Worm (Caenorhabditis elegans): Measurements from ENCODE around the gene K07F5.16.
"Not testable (repeated sequence)": the region's sequence is repeated elsewhere in the genome, so short reads cannot be mapped to it uniquely, and the experiment has no call there.

K07F5.16 gene

ce11 chrIV:9837349-9837748 lies 26.6 kb upstream of the K07F5.16 start, which contains the start of gene msp-10:
Gene msp-10 (plus strand): TSS chrIV:9837649.
- TF ChIP-seq K09A11.1 (tag; optimal IDR thresholded peaks at IDR 0.05; ENCODE audit: insufficient read depth); sox-4 (tag; optimal IDR thresholded peaks at IDR 0.05); C38D4.7 (GFP tag; optimal IDR thresholded peaks at IDR 0.05): not testable (repeated sequence)

ce11 chrIV:9840984-9841590 lies 22.8 kb upstream of the K07F5.16 start, which contains the start of the genes kin-24 and msp-56:
Gene kin-24 (minus strand): TSS chrIV:9841084.
Gene msp-56 (plus strand): TSS chrIV:9841540.
- no peak for TF ChIP-seq hlh-8 (tag; optimal IDR thresholded peaks at IDR 0.05)
- TF ChIP-seq ceh-14 (tag; optimal IDR thresholded peaks at IDR 0.05): no peak
- TF ChIP-seq unc-55 (GFP tag; optimal IDR thresholded peaks at IDR 0.05): no peak

- no peak for TF ChIP-seq hlh-6 (tag; optimal IDR thresholded peaks at IDR 0.05)
Measured at ce11 chrIV:9842071-9842470, 21.8 kb upstream of the K07F5.16 start, which contains the start of gene K07F5.17. Gene K07F5.17 (plus strand): TSS chrIV:9842371.

DNA sequence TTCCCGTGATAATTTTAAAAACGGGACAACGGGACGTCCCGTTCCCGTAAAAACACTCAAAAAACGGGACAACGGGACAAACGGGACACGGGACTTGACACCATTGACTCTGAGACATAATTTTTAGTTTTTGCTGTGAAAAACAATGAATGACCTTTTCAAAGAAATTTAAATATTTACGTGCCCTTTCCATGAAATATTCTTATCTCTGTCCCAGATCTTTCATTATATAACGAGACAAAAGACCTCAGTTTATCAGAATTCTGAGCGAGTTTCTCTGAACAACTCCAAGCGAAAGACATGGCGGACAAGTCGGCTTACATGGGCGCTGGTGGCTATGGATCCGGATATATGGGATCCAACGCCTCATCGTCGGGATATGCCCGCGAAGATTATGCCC lies 20.2 kb upstream of the K07F5.16 start, which contains the start of gene nspd-2:
TSS of gene nspd-2 (plus strand) at position 301 of the 400 bp plus-strand sequence.
- no peak for TF ChIP-seq rnt-1 (tag; optimal IDR thresholded peaks at IDR 0.05)
- no peak for TF ChIP-seq eyg-1 (tag; optimal IDR thresholded peaks at IDR 0.05)
- TF ChIP-seq tbx-7 (tag; optimal IDR thresholded peaks at IDR 0.05): no peak
- no peak for TF ChIP-seq pqm-1 (tag; optimal IDR thresholded peaks at IDR 0.05)
- TF ChIP-seq T23F11.4 (GFP tag; optimal IDR thresholded peaks at IDR 0.05): no peak
- TF ChIP-seq hlh-15 (tag; optimal IDR thresholded peaks at IDR 0.05): no peak
- no peak for TF ChIP-seq ceh-22 (tag; optimal IDR thresholded peaks at IDR 0.05)
- TF ChIP-seq npax-4 (tag; optimal IDR thresholded peaks at IDR 0.05): no peak
- TF ChIP-seq gmeb-2 (tag; optimal IDR thresholded peaks at IDR 0.05): no peak
- TF ChIP-seq ama-1 (optimal IDR thresholded peaks at IDR 0.05): no peak
- TF ChIP-seq hlh-13 (GFP tag; optimal IDR thresholded peaks at IDR 0.05): no peak
- TF ChIP-seq Y22D7AL.16 (tag; optimal IDR thresholded peaks at IDR 0.05): no peak
- no peak for TF ChIP-seq dve-1 (tag; optimal IDR thresholded peaks at IDR 0.05)
- TF ChIP-seq dmd-4 (tag; optimal IDR thresholded peaks at IDR 0.05; ENCODE audit: borderline replicate concordance): no peak
- TF ChIP-seq ceh-31 (tag; optimal IDR thresholded peaks at IDR 0.05): no peak
- TF ChIP-seq pha-4 (tag; optimal IDR thresholded peaks at IDR 0.05): no peak
- no peak for TF ChIP-seq pat-9 (tag; optimal IDR thresholded peaks at IDR 0.05)
- TF ChIP-seq ceh-45 (GFP tag; IDR thresholded peaks at IDR 0.05): no peak
- no peak for TF ChIP-seq K09A11.1 (tag; optimal IDR thresholded peaks at IDR 0.05; ENCODE audit: insufficient read depth)

- TF ChIP-seq ets-4 (tag; optimal IDR thresholded peaks at IDR 0.05): no peak
- TF ChIP-seq odd-2 (tag; optimal IDR thresholded peaks at IDR 0.05): no peak
- TF ChIP-seq eyg-1 (tag; optimal IDR thresholded peaks at IDR 0.05): no peak
- no peak for TF ChIP-seq ceh-45 (GFP tag; IDR thresholded peaks at IDR 0.05)
- TF ChIP-seq ceh-24 (tag; optimal IDR thresholded peaks at IDR 0.05): no peak
- TF ChIP-seq dmd-4 (tag; optimal IDR thresholded peaks at IDR 0.05; ENCODE audit: borderline replicate concordance): no peak
- no peak for TF ChIP-seq mec-3 (tag; optimal IDR thresholded peaks at IDR 0.05; ENCODE audit: borderline replicate concordance)
Measured at ce11 chrIV:9846574-9846973, 17.3 kb upstream of the K07F5.16 start, which contains the start of gene K07F5.6. Gene K07F5.6 (minus strand): TSS chrIV:9846674.

ce11 chrIV:9848075-9848474 lies 15.8 kb upstream of the K07F5.16 start, which contains the start of gene K07F5.7:
Gene K07F5.7 (minus strand): TSS chrIV:9848175.
- TF ChIP-seq pat-9 (tag; optimal IDR thresholded peaks at IDR 0.05): no peak
- no peak for TF ChIP-seq K09A11.1 (tag; optimal IDR thresholded peaks at IDR 0.05; ENCODE audit: insufficient read depth)
- TF ChIP-seq nhr-11 (tag; optimal IDR thresholded peaks at IDR 0.05): no peak
- no peak for TF ChIP-seq hlh-6 (tag; optimal IDR thresholded peaks at IDR 0.05)
- TF ChIP-seq fkh-10 (GFP tag; optimal IDR thresholded peaks at IDR 0.05): no peak
- TF ChIP-seq ama-1 (optimal IDR thresholded peaks at IDR 0.05): no peak
- TF ChIP-seq elt-2 (tag; optimal IDR thresholded peaks at IDR 0.05): no peak
- TF ChIP-seq F13H6.1 (tag; optimal IDR thresholded peaks at IDR 0.05): no peak
- no peak for TF ChIP-seq tbx-2 (tag; optimal IDR thresholded peaks at IDR 0.05)
- TF ChIP-seq pag-3 (tag; optimal IDR thresholded peaks at IDR 0.05; ENCODE audit: borderline replicate concordance): no peak
- TF ChIP-seq madf-2 (tag; optimal IDR thresholded peaks at IDR 0.05): no peak
- no peak for TF ChIP-seq pqm-1 (tag; optimal IDR thresholded peaks at IDR 0.05)
- TF ChIP-seq eyg-1 (tag; optimal IDR thresholded peaks at IDR 0.05): no peak
- no peak for TF ChIP-seq ttx-3 (tag; optimal IDR thresholded peaks at IDR 0.05)
- TF ChIP-seq zip-5 (tag; optimal IDR thresholded peaks at IDR 0.05): no peak
- no peak for TF ChIP-seq unc-55 (GFP tag; optimal IDR thresholded peaks at IDR 0.05)

Data from whole organism, late embryonic.